Worm (Caenorhabditis elegans) whole organism, mixed stage, embryonic: ENCODE measurements around the gene Y22D7AL.1.

Source experiments
- M03D4.4 ChIP-seq: sonication (generic microtip); optimal IDR thresholded peaks from 2 replicates; lab custom pipeline; 2017; ENCODE audit warnings: mild to moderate bottlenecking, missing genetic modification characterization, missing compliant biosample characterization
- bed-3 ChIP-seq: fragments of 200-800 bp; sonication (Bioruptor generic); optimal IDR thresholded peaks from 3 replicates; lab custom pipeline; 2018; ENCODE audit warnings: mild to moderate bottlenecking, missing genetic modification characterization, moderate library complexity, missing compliant biosample characterization
- blmp-1 ChIP-seq: fragments of 150-350 bp; optimal IDR thresholded peaks from 2 replicates; lab custom pipeline; 2014; ENCODE audit warnings: missing biosample characterization, missing genetic modification characterization
- ceh-39 ChIP-seq: fragments of 150-350 bp; optimal IDR thresholded peaks from 2 replicates; lab custom pipeline; 2014; ENCODE audit warnings: missing biosample characterization, missing genetic modification characterization
- ceh-43 ChIP-seq: fragments of 200-800 bp; sonication (Bioruptor generic); optimal IDR thresholded peaks from 2 replicates; lab custom pipeline; 2018; ENCODE audit warnings: mild to moderate bottlenecking, missing genetic modification characterization, moderate library complexity, missing compliant biosample characterization
- ceh-83 ChIP-seq: fragments of 200-800 bp; sonication (Bioruptor generic); optimal IDR thresholded peaks from 2 replicates; lab custom pipeline; 2018; ENCODE audit warnings: mild to moderate bottlenecking, missing genetic modification characterization, missing compliant biosample characterization
- ces-1 ChIP-seq: fragments of 150-350 bp; optimal IDR thresholded peaks from 2 replicates; lab custom pipeline; 2014; ENCODE audit warnings: missing biosample characterization, missing genetic modification reagents, missing genetic modification characterization
- cnd-1 ChIP-seq: fragments of 200-800 bp; sonication (Bioruptor generic); optimal IDR thresholded peaks from 2 replicates; lab custom pipeline; 2018; ENCODE audit warnings: mild to moderate bottlenecking, missing genetic modification characterization, missing compliant biosample characterization
- drap-1 ChIP-seq: fragments of 200-800 bp; sonication (Bioruptor generic); optimal IDR thresholded peaks from 3 replicates; lab custom pipeline; 2018; ENCODE audit warnings: mild to moderate bottlenecking, missing genetic modification characterization, missing compliant biosample characterization
- elt-1 ChIP-seq: sonication (generic microtip); optimal IDR thresholded peaks from 2 replicates; lab custom pipeline; 2017; ENCODE audit warnings: missing genetic modification characterization, mild to moderate bottlenecking, missing compliant biosample characterization, antibody characterized with exemption, moderate library complexity, borderline replicate concordance; ENCODE audit not compliant: insufficient read depth
- elt-3 ChIP-seq: fragments of 150-350 bp; optimal IDR thresholded peaks from 2 replicates; lab custom pipeline; 2014; ENCODE audit warnings: missing biosample characterization, missing genetic modification characterization
- flh-1 ChIP-seq: fragments of 200-800 bp; sonication (Bioruptor generic); optimal IDR thresholded peaks from 2 replicates; lab custom pipeline; 2018; ENCODE audit warnings: mild to moderate bottlenecking, missing genetic modification characterization, moderate library complexity, missing compliant biosample characterization
- ham-2 ChIP-seq: fragments of 200-800 bp; sonication (Bioruptor generic); optimal IDR thresholded peaks from 2 replicates; lab custom pipeline; 2018; ENCODE audit warnings: mild to moderate bottlenecking, missing genetic modification characterization, missing compliant biosample characterization
- hlh-1 ChIP-seq: fragments of 150-350 bp; optimal IDR thresholded peaks from 2 replicates; lab custom pipeline; 2014; ENCODE audit warnings: missing biosample characterization, missing genetic modification reagents, missing genetic modification characterization
- lin-13 ChIP-seq: fragments of 150-350 bp; optimal IDR thresholded peaks from 2 replicates; lab custom pipeline; 2014; ENCODE audit warnings: missing biosample characterization, missing genetic modification characterization
- lin-32 ChIP-seq: fragments of 200-800 bp; sonication (Bioruptor generic); optimal IDR thresholded peaks from 2 replicates; lab custom pipeline; 2018; ENCODE audit warnings: mild to moderate bottlenecking, missing genetic modification characterization, missing compliant biosample characterization
- mab-5 ChIP-seq: fragments of 150-350 bp; optimal IDR thresholded peaks from 2 replicates; lab custom pipeline; 2014; ENCODE audit warnings: missing biosample characterization, missing genetic modification characterization
- mep-1 ChIP-seq: fragments of 150-350 bp; optimal IDR thresholded peaks from 2 replicates; lab custom pipeline; 2017; ENCODE audit warnings: missing biosample characterization, missing genetic modification reagents, missing genetic modification characterization, inconsistent platforms
- mls-2 ChIP-seq: sonication (generic microtip); optimal IDR thresholded peaks from 2 replicates; lab custom pipeline; 2016; ENCODE audit warnings: mild to moderate bottlenecking, missing genetic modification characterization, moderate library complexity, missing compliant biosample characterization
- nhr-12 ChIP-seq: fragments of 150-350 bp; optimal IDR thresholded peaks from 2 replicates; lab custom pipeline; 2014; ENCODE audit warnings: missing biosample characterization, missing genetic modification characterization
- nhr-2 ChIP-seq: fragments of 150-350 bp; optimal IDR thresholded peaks from 2 replicates; lab custom pipeline; 2014; ENCODE audit warnings: missing biosample characterization, missing genetic modification characterization
- nhr-237 ChIP-seq: fragments of 150-350 bp; optimal IDR thresholded peaks from 2 replicates; lab custom pipeline; 2014; ENCODE audit warnings: missing biosample characterization, missing genetic modification characterization
- nhr-28 ChIP-seq: fragments of 150-350 bp; optimal IDR thresholded peaks from 2 replicates; lab custom pipeline; 2014; ENCODE audit warnings: missing biosample characterization, missing genetic modification characterization
- nhr-76 ChIP-seq: sonication (generic microtip); optimal IDR thresholded peaks from 2 replicates; lab custom pipeline; 2017; ENCODE audit warnings: missing biosample characterization, missing genetic modification characterization
- pha-4 ChIP-seq: fragments of 150-350 bp; optimal IDR thresholded peaks from 2 replicates; lab custom pipeline; 2018; ENCODE audit warnings: missing biosample characterization, missing genetic modification reagents, missing genetic modification characterization
- sem-2 ChIP-seq: fragments of 200-800 bp; sonication (Bioruptor generic); optimal IDR thresholded peaks from 2 replicates; lab custom pipeline; 2018; ENCODE audit warnings: mild to moderate bottlenecking, missing genetic modification characterization, missing compliant biosample characterization
- sptf-1 ChIP-seq: sonication (generic microtip); optimal IDR thresholded peaks from 2 replicates; lab custom pipeline; 2017; ENCODE audit warnings: mild to moderate bottlenecking, missing genetic modification characterization, moderate library complexity, missing compliant biosample characterization
- tbx-8 ChIP-seq: fragments of 200-800 bp; sonication (Bioruptor generic); optimal IDR thresholded peaks from 2 replicates; lab custom pipeline; 2018; ENCODE audit warnings: mild to moderate bottlenecking, missing genetic modification characterization, moderate library complexity, missing compliant biosample characterization
- unc-120 ChIP-seq: sonication (generic microtip); optimal IDR thresholded peaks from 2 replicates; lab custom pipeline; 2017; ENCODE audit warnings: missing genetic modification characterization, missing compliant biosample characterization; ENCODE audit not compliant: poor library complexity, severe bottlenecking
- unc-39 ChIP-seq: fragments of 150-350 bp; optimal IDR thresholded peaks from 2 replicates; lab custom pipeline; 2014; ENCODE audit warnings: missing biosample characterization, missing genetic modification characterization
- unc-62 ChIP-seq: fragments of 150-350 bp; optimal IDR thresholded peaks from 2 replicates; lab custom pipeline; 2014; ENCODE audit warnings: missing biosample characterization, missing genetic modification reagents, missing genetic modification characterization
- zip-8 ChIP-seq: fragments of 150-350 bp; optimal IDR thresholded peaks from 2 replicates; lab custom pipeline; 2014; ENCODE audit warnings: missing biosample characterization, missing genetic modification characterization
- ztf-11 ChIP-seq: fragments of 150-350 bp; optimal IDR thresholded peaks from 2 replicates; lab custom pipeline; 2014; ENCODE audit warnings: missing biosample characterization, missing genetic modification characterization

Gene Y22D7AL.1

DNA sequence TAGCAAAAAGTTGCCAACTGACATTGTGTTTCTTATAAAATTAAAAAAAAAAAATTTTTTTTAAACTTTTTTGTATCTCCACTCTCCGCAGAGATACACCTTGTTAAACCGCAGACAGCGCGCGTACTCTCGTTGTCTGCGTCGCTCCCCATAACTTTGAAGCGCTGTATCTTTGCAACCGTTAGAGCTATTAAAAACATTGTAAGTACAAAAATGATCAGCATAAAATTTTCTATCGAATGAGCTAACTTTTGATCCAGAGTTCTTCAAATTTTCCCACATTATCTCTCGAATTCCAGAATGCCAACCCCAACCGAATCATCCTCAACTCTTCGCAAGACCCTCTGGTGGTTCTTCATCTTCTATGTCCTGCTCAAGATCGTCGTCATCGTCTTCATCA, at the start of gene Y22D7AL.1:
Gene Y22D7AL.1 (plus strand): TSS at position 301 of the 400 bp plus-strand sequence.
- TF ChIP-seq unc-39 (tag; lab: Kevin White, UChicago) = no peak
- TF ChIP-seq ces-1 (GFP tag; lab: Kevin White, UChicago) = no peak
- no peak for TF ChIP-seq mab-5 (tag; lab: Kevin White, UChicago)
- TF ChIP-seq mls-2 = no peak
- no peak for TF ChIP-seq unc-120
- TF ChIP-seq elt-3 = no peak
- TF ChIP-seq sptf-1 (tag; lab: Kevin White, UChicago) = no peak
- no peak for TF ChIP-seq nhr-76
- no peak for TF ChIP-seq ceh-39 (tag; lab: Kevin White, UChicago)
- TF ChIP-seq nhr-12 (tag; lab: Kevin White, UChicago) = no peak

DNA sequence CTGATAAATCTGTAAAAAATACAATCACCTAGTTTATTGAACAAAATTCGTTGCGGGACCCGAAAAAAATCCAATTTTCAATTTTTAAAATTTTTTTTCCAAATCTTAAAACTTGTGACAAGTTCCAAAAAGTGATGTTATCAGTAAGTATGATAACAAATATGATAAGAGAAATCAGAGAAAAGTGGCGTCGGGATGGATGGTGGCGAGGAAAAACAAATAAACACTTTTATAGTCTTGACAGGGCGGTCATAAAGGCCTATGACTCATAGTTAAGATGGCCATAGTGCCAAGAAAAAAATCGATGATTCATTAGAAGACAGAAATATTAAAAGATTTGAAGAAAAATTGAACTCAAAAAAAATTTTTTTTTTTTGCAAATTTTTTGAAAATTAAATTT, 49.6 kb upstream of the Y22D7AL.1 start:
- TF ChIP-seq M03D4.4 (tag; lab: Kevin White, UChicago) = no peak
- TF ChIP-seq ceh-43 = no peak
- TF ChIP-seq blmp-1 (tag; lab: Kevin White, UChicago) = no peak
- TF ChIP-seq zip-8 (tag; lab: Kevin White, UChicago) = no peak
- TF ChIP-seq pha-4 (tag; lab: Kevin White, UChicago) = no peak
- TF ChIP-seq nhr-76 = no peak
- no peak for TF ChIP-seq nhr-28
- TF ChIP-seq nhr-12 (tag; lab: Kevin White, UChicago) = no peak
- no peak for TF ChIP-seq tbx-8 (GFP tag; lab: Kevin White, UChicago)
- no peak for TF ChIP-seq nhr-237 (tag; lab: Kevin White, UChicago)
- no peak for TF ChIP-seq elt-3
- TF ChIP-seq elt-1 (tag; lab: Kevin White, UChicago) = no peak
- TF ChIP-seq ceh-39 (tag; lab: Kevin White, UChicago) = no peak
- no peak for TF ChIP-seq unc-120
- no peak for TF ChIP-seq ceh-83 (GFP tag; lab: Kevin White, UChicago)

DNA sequence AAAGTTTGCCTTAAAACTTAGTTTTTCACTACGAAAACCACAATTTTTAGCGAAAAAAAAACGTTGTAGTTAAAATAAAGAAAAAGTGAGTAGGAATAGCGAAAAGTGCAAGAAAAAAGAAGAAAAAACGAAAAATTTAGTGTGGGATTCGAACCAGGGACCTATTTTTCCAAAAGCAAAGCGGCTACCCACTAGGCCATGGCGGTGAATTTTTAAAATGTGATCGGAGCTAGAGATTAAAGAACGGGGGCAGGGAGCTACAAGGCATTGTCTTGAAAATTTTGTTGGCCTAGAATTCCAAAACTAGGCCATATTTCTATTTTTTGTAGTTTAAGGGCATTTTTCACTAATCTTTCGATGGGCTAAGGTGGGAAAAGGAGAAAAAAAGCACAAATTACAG, 48.5 kb upstream of the Y22D7AL.1 start:
- TF ChIP-seq sem-2 (GFP tag; lab: Kevin White, UChicago) (no peak), blmp-1 (tag; lab: Kevin White, UChicago) (no peak), zip-8 (tag; lab: Kevin White, UChicago) (no peak), ceh-43 (no peak), flh-1 (GFP tag; lab: Kevin White, UChicago) (no peak), nhr-12 (tag; lab: Kevin White, UChicago) (no peak), unc-120 (no peak), ceh-83 (GFP tag; lab: Kevin White, UChicago) (no peak), elt-1 (tag; lab: Kevin White, UChicago) (no peak), hlh-1 (tag; lab: Kevin White, UChicago) (no peak), ztf-11 (tag; lab: Kevin White, UChicago) (no peak), unc-39 (tag; lab: Kevin White, UChicago) (no peak), lin-32 (GFP tag; lab: Kevin White, UChicago) (no peak), nhr-76 (no peak)
- TF ChIP-seq, all 35 proteins: peak for 0

DNA sequence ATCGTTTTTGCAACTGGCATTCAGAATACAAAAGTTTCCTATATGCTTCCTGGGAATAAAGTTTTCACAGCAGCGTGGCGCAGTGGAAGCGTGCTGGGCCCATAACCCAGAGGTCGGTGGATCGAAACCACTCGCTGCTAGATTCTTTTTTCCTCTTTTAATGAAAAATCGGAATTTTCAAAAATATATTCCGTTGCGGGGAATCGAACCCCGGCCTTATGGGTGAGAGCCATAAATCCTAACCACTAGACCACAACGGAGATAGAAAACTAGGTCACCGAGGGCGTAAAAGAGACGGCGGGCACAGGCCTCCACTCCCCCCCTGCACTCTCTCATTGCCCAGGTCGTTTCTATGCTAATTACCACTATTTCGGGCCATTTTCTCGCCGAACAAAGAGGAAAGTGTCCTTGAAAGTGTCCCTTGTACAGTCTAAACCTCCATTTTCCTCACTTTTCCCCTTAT, 47.7 kb upstream of the Y22D7AL.1 start, which contains the start of gene Y22D7AL.6:
Gene Y22D7AL.6 (plus strand): TSS at position 413 of the 463 bp plus-strand sequence.
- no peak for TF ChIP-seq unc-39 (tag; lab: Kevin White, UChicago)
- TF ChIP-seq mls-2 = peak; percentile 88
- no peak for TF ChIP-seq nhr-12 (tag; lab: Kevin White, UChicago)
- TF ChIP-seq nhr-28 = no peak
- TF ChIP-seq lin-13 = peak; percentile 56
- peak; percentile 81 for TF ChIP-seq ceh-43
- TF ChIP-seq blmp-1 (tag; lab: Kevin White, UChicago) = peak; percentile 5
- TF ChIP-seq unc-62 (GFP tag; lab: Kevin White, UChicago) = no peak
- peak; percentile 72 for TF ChIP-seq sem-2 (GFP tag; lab: Kevin White, UChicago)
- TF ChIP-seq cnd-1 (tag; lab: Kevin White, UChicago) = peak; percentile 41
- peak; percentile 67 for TF ChIP-seq unc-120
- peak; percentile 62 for TF ChIP-seq flh-1 (GFP tag; lab: Kevin White, UChicago)
- TF ChIP-seq bed-3 (GFP tag; lab: Kevin White, UChicago) = peak; percentile 62
- TF ChIP-seq mep-1 = peak; percentile 48
- no peak for TF ChIP-seq zip-8 (tag; lab: Kevin White, UChicago)
- no peak for TF ChIP-seq nhr-2 (tag; lab: Kevin White, UChicago)
- peak; percentile 18 for TF ChIP-seq tbx-8 (GFP tag; lab: Kevin White, UChicago)
- TF ChIP-seq ces-1 (GFP tag; lab: Kevin White, UChicago) = no peak
- TF ChIP-seq nhr-76 = no peak
- peak; percentile 86 for TF ChIP-seq sptf-1 (tag; lab: Kevin White, UChicago)
- TF ChIP-seq M03D4.4 (tag; lab: Kevin White, UChicago) = peak; percentile 85
- TF ChIP-seq lin-32 (GFP tag; lab: Kevin White, UChicago) = peak; percentile 45
- TF ChIP-seq elt-3 = no peak
- peak; percentile 74 for TF ChIP-seq ham-2 (GFP tag; lab: Kevin White, UChicago)
- peak; percentile 87 for TF ChIP-seq ceh-83 (GFP tag; lab: Kevin White, UChicago)
- peak; percentile 79 for TF ChIP-seq drap-1
